Worm (Caenorhabditis elegans): ENCODE results near the gene ccf-1.

The ccf-1 gene

ce11 chrIII:11920187-11920785 is at the start of gene ccf-1, which contains the start of gene trap-4:
ccf-1 (minus strand) TSS chrIII:11920237.
trap-4 (plus strand) TSS chrIII:11920735.
- 0 out of 2 replicates have a peak, but pooled peaks have one; percentile 15 for TF ChIP-seq T22C8.4 (GFP tag; IDR thresholded peaks at IDR 0.05)
- TF ChIP-seq ztf-29 (GFP tag; IDR thresholded peaks at IDR 0.05) = no peak
- TF ChIP-seq tab-1 (GFP tag; IDR thresholded peaks at IDR 0.05) = no peak
- TF ChIP-seq klf-2 (GFP tag; conservative IDR thresholded peaks at IDR 0.05) = no peak

ce11 chrIII:11967049-11967448 is 47.0 kb upstream of the ccf-1 start:
- 0 out of 2 replicates have a peak, but pooled peaks have one; percentile 28 for TF ChIP-seq klf-2 (GFP tag; conservative IDR thresholded peaks at IDR 0.05)

ce11 chrIII:11960080-11960479 is 40.0 kb upstream of the ccf-1 start, which contains the start of gene top-3:
top-3 (minus strand) TSS chrIII:11960180.
- no peak for TF ChIP-seq cog-1 (tag; optimal IDR thresholded peaks at IDR 0.05)
- TF ChIP-seq med-1 (GFP tag; optimal IDR thresholded peaks at IDR 0.05; ENCODE audit: insufficient read depth) = no peak
- TF ChIP-seq klf-2 (GFP tag; conservative IDR thresholded peaks at IDR 0.05) = no peak
- no peak for TF ChIP-seq ztf-23 (GFP tag; IDR thresholded peaks at IDR 0.05)
- TF ChIP-seq T22C8.4 (GFP tag; IDR thresholded peaks at IDR 0.05) = no peak
- TF ChIP-seq ref-1 (GFP tag; conservative IDR thresholded peaks at IDR 0.05) = no peak
- no peak for TF ChIP-seq ztf-29 (GFP tag; IDR thresholded peaks at IDR 0.05)

ce11 chrIII:11954150-11954549 is 34.1 kb upstream of the ccf-1 start:
- TF ChIP-seq T22C8.4 (GFP tag; IDR thresholded peaks at IDR 0.05) (no peak), klf-2 (GFP tag; conservative IDR thresholded peaks at IDR 0.05) (no peak), ref-1 (GFP tag; conservative IDR thresholded peaks at IDR 0.05) (no peak), med-1 (GFP tag; optimal IDR thresholded peaks at IDR 0.05; ENCODE audit: insufficient read depth) (no peak), cog-1 (tag; optimal IDR thresholded peaks at IDR 0.05) (no peak), ztf-29 (GFP tag; IDR thresholded peaks at IDR 0.05) (no peak), ztf-23 (GFP tag; IDR thresholded peaks at IDR 0.05) (no peak)

ce11 chrIII:11951111-11951510 is 31.1 kb upstream of the ccf-1 start:
- TF ChIP-seq ref-1 (GFP tag; conservative IDR thresholded peaks at IDR 0.05) = no peak
- TF ChIP-seq ztf-29 (GFP tag; IDR thresholded peaks at IDR 0.05) = no peak
- peak; percentile 36; the same call in 1 of the 2 replicates for TF ChIP-seq T22C8.4 (GFP tag; IDR thresholded peaks at IDR 0.05)
- no peak for TF ChIP-seq ztf-23 (GFP tag; IDR thresholded peaks at IDR 0.05)
- no peak for TF ChIP-seq tab-1 (GFP tag; IDR thresholded peaks at IDR 0.05)

ce11 chrIII:11949276-11949879 is 29.3 kb upstream of the ccf-1 start:
- TF ChIP-seq ref-1 (GFP tag; conservative IDR thresholded peaks at IDR 0.05) (no peak), tab-1 (GFP tag; IDR thresholded peaks at IDR 0.05) (no peak), ztf-29 (GFP tag; IDR thresholded peaks at IDR 0.05) (no peak), cog-1 (tag; optimal IDR thresholded peaks at IDR 0.05) (no peak), med-1 (GFP tag; optimal IDR thresholded peaks at IDR 0.05; ENCODE audit: insufficient read depth) (no peak), klf-2 (GFP tag; conservative IDR thresholded peaks at IDR 0.05) (no peak), T22C8.4 (GFP tag; IDR thresholded peaks at IDR 0.05) (no peak), ztf-23 (GFP tag; IDR thresholded peaks at IDR 0.05) (no peak), flt-1 (GFP tag; IDR thresholded peaks at IDR 0.05) (no peak)

ce11 chrIII:11948437-11948836 is 28.4 kb upstream of the ccf-1 start:
- TF ChIP-seq ztf-29 (GFP tag; IDR thresholded peaks at IDR 0.05) = no peak
- no peak for TF ChIP-seq T22C8.4 (GFP tag; IDR thresholded peaks at IDR 0.05)
- no peak for TF ChIP-seq tab-1 (GFP tag; IDR thresholded peaks at IDR 0.05)
- no peak for TF ChIP-seq med-1 (GFP tag; optimal IDR thresholded peaks at IDR 0.05; ENCODE audit: insufficient read depth)
- TF ChIP-seq flt-1 (GFP tag; IDR thresholded peaks at IDR 0.05) = no peak
- no peak for TF ChIP-seq ztf-23 (GFP tag; IDR thresholded peaks at IDR 0.05)
- TF ChIP-seq cog-1 (tag; optimal IDR thresholded peaks at IDR 0.05) = no peak
- TF ChIP-seq klf-2 (GFP tag; conservative IDR thresholded peaks at IDR 0.05) = no peak

- TF ChIP-seq flt-1 (GFP tag; IDR thresholded peaks at IDR 0.05) (no peak), med-1 (GFP tag; optimal IDR thresholded peaks at IDR 0.05; ENCODE audit: insufficient read depth) (no peak), ztf-23 (GFP tag; IDR thresholded peaks at IDR 0.05) (no peak), ref-1 (GFP tag; conservative IDR thresholded peaks at IDR 0.05) (no peak), klf-2 (GFP tag; conservative IDR thresholded peaks at IDR 0.05) (no peak), cog-1 (tag; optimal IDR thresholded peaks at IDR 0.05) (no peak), T22C8.4 (GFP tag; IDR thresholded peaks at IDR 0.05) (no peak), tab-1 (GFP tag; IDR thresholded peaks at IDR 0.05) (no peak), ztf-29 (GFP tag; IDR thresholded peaks at IDR 0.05) (no peak)
Observed at ce11 chrIII:11947527-11947926, 27.5 kb upstream of the ccf-1 start.

- TF ChIP-seq ztf-23 (GFP tag; IDR thresholded peaks at IDR 0.05) = no peak
- no peak for TF ChIP-seq T22C8.4 (GFP tag; IDR thresholded peaks at IDR 0.05)
- TF ChIP-seq flt-1 (GFP tag; IDR thresholded peaks at IDR 0.05) = no peak
- no peak for TF ChIP-seq klf-2 (GFP tag; conservative IDR thresholded peaks at IDR 0.05)
- no peak for TF ChIP-seq tab-1 (GFP tag; IDR thresholded peaks at IDR 0.05)
Observed at ce11 chrIII:11946973-11947372, 26.9 kb upstream of the ccf-1 start, which contains the start of gene Y56A3A.7. Y56A3A.7 (minus strand) TSS chrIII:11947019.

ce11 chrIII:11946062-11946749 is 26.2 kb upstream of the ccf-1 start:
- TF ChIP-seq klf-2 (GFP tag; conservative IDR thresholded peaks at IDR 0.05) = peak; percentile 54; the same call in 1 of the 2 replicates
- TF ChIP-seq ztf-23 (GFP tag; IDR thresholded peaks at IDR 0.05) = 0 out of 2 replicates have a peak, but pooled peaks have one; percentile 32
- TF ChIP-seq T22C8.4 (GFP tag; IDR thresholded peaks at IDR 0.05) = peak; percentile 62
- TF ChIP-seq cog-1 (tag; optimal IDR thresholded peaks at IDR 0.05) = peak; percentile 10
- TF ChIP-seq tab-1 (GFP tag; IDR thresholded peaks at IDR 0.05) = no peak
- no peak for TF ChIP-seq ref-1 (GFP tag; conservative IDR thresholded peaks at IDR 0.05)
- peak; percentile 76 for TF ChIP-seq flt-1 (GFP tag; IDR thresholded peaks at IDR 0.05)
- TF ChIP-seq ztf-29 (GFP tag; IDR thresholded peaks at IDR 0.05) = peak; percentile 22; the same call in 1 of the 2 replicates
- no peak for TF ChIP-seq med-1 (GFP tag; optimal IDR thresholded peaks at IDR 0.05; ENCODE audit: insufficient read depth)

Measured in whole organism, midembryonic.